Worm (Caenorhabditis elegans): ENCODE data around the gene Y47D7A.13.

- no peak for TF ChIP-seq scrt-1 (GFP tag; IDR thresholded peaks at IDR 0.05)
- no peak for TF ChIP-seq ceh-13 (GFP tag; optimal IDR thresholded peaks at IDR 0.05)
- TF ChIP-seq ets-7 (tag; optimal IDR thresholded peaks at IDR 0.05), result no peak
- no peak for TF ChIP-seq ama-1 (optimal IDR thresholded peaks at IDR 0.05)
Measured at ce11 chrV:4398127-4398526, 37.6 kb downstream of the Y47D7A.13 start.
